Worm (Caenorhabditis elegans): ENCODE results near the gene srh-31.

Gene srh-31

ce11 chrV:17699659-17700058 lies 7.5 kb upstream of the srh-31 start, which contains the start of gene Y26G10.6:
Y26G10.6 (plus strand) TSS chrV:17699959.
- TF ChIP-seq cog-1 (tag; optimal IDR thresholded peaks at IDR 0.05): no peak
- TF ChIP-seq ztf-23 (GFP tag; IDR thresholded peaks at IDR 0.05): no peak
- no peak for TF ChIP-seq flt-1 (GFP tag; IDR thresholded peaks at IDR 0.05)
- no peak for TF ChIP-seq T22C8.4 (GFP tag; IDR thresholded peaks at IDR 0.05)
- TF ChIP-seq ref-1 (GFP tag; conservative IDR thresholded peaks at IDR 0.05): no peak
- no peak for TF ChIP-seq klf-2 (GFP tag; conservative IDR thresholded peaks at IDR 0.05)
- TF ChIP-seq ztf-29 (GFP tag; IDR thresholded peaks at IDR 0.05): no peak

ce11 chrV:17700728-17701262 lies 6.3 kb upstream of the srh-31 start, which contains the start of the genes Y26G10.5 and srh-32:
Y26G10.5 (minus strand) TSS chrV:17700828.
srh-32 (plus strand) TSS chrV:17701212.
- no peak for TF ChIP-seq ztf-29 (GFP tag; IDR thresholded peaks at IDR 0.05)
- no peak for TF ChIP-seq T22C8.4 (GFP tag; IDR thresholded peaks at IDR 0.05)
- no peak for TF ChIP-seq cog-1 (tag; optimal IDR thresholded peaks at IDR 0.05)

ce11 chrV:17705814-17706213 lies 1.3 kb upstream of the srh-31 start, which contains the start of gene W06D12.6:
W06D12.6 (plus strand) TSS chrV:17706114.
- no peak for TF ChIP-seq tab-1 (GFP tag; IDR thresholded peaks at IDR 0.05)
- no peak for TF ChIP-seq klf-2 (GFP tag; conservative IDR thresholded peaks at IDR 0.05)
- TF ChIP-seq med-1 (GFP tag; optimal IDR thresholded peaks at IDR 0.05; ENCODE audit: insufficient read depth): no peak
- no peak for TF ChIP-seq ref-1 (GFP tag; conservative IDR thresholded peaks at IDR 0.05)
- no peak for TF ChIP-seq T22C8.4 (GFP tag; IDR thresholded peaks at IDR 0.05)
- no peak for TF ChIP-seq flt-1 (GFP tag; IDR thresholded peaks at IDR 0.05)
- no peak for TF ChIP-seq cog-1 (tag; optimal IDR thresholded peaks at IDR 0.05)
- no peak for TF ChIP-seq ztf-23 (GFP tag; IDR thresholded peaks at IDR 0.05)
- no peak for TF ChIP-seq ztf-29 (GFP tag; IDR thresholded peaks at IDR 0.05)

ce11 chrV:17706217-17706806 lies 810 bp upstream of the srh-31 start:
- TF ChIP-seq med-1 (GFP tag; optimal IDR thresholded peaks at IDR 0.05; ENCODE audit: insufficient read depth): no peak
- no peak for TF ChIP-seq ztf-29 (GFP tag; IDR thresholded peaks at IDR 0.05)
- TF ChIP-seq ztf-23 (GFP tag; IDR thresholded peaks at IDR 0.05): no peak
- TF ChIP-seq cog-1 (tag; optimal IDR thresholded peaks at IDR 0.05): no peak

- TF ChIP-seq ztf-23 (GFP tag; IDR thresholded peaks at IDR 0.05) (no peak), cog-1 (tag; optimal IDR thresholded peaks at IDR 0.05) (no peak), ref-1 (GFP tag; conservative IDR thresholded peaks at IDR 0.05) (no peak), flt-1 (GFP tag; IDR thresholded peaks at IDR 0.05) (no peak), med-1 (GFP tag; optimal IDR thresholded peaks at IDR 0.05; ENCODE audit: insufficient read depth) (no peak), ztf-29 (GFP tag; IDR thresholded peaks at IDR 0.05) (no peak), klf-2 (GFP tag; conservative IDR thresholded peaks at IDR 0.05) (no peak), T22C8.4 (GFP tag; IDR thresholded peaks at IDR 0.05) (no peak), tab-1 (GFP tag; IDR thresholded peaks at IDR 0.05) (no peak)
These were observed 5.2 kb downstream of the srh-31 start for ce11 chrV:17712349-17712748.

- TF ChIP-seq tab-1 (GFP tag; IDR thresholded peaks at IDR 0.05) (no peak), ref-1 (GFP tag; conservative IDR thresholded peaks at IDR 0.05) (no peak), flt-1 (GFP tag; IDR thresholded peaks at IDR 0.05) (no peak), cog-1 (tag; optimal IDR thresholded peaks at IDR 0.05) (no peak), T22C8.4 (GFP tag; IDR thresholded peaks at IDR 0.05) (no peak), klf-2 (GFP tag; conservative IDR thresholded peaks at IDR 0.05) (no peak), ztf-23 (GFP tag; IDR thresholded peaks at IDR 0.05) (no peak)
These were observed 7.2 kb downstream of the srh-31 start, which contains the start of gene twk-33 for ce11 chrV:17714330-17714729. twk-33 (minus strand) TSS chrV:17714377.

ce11 chrV:17718647-17719046 lies 11.5 kb downstream of the srh-31 start, which contains the start of gene str-77:
str-77 (plus strand) TSS chrV:17718947.
- no peak for TF ChIP-seq med-1 (GFP tag; optimal IDR thresholded peaks at IDR 0.05; ENCODE audit: insufficient read depth)
- no peak for TF ChIP-seq ztf-29 (GFP tag; IDR thresholded peaks at IDR 0.05)
- TF ChIP-seq tab-1 (GFP tag; IDR thresholded peaks at IDR 0.05): no peak
- TF ChIP-seq flt-1 (GFP tag; IDR thresholded peaks at IDR 0.05): no peak
- no peak for TF ChIP-seq klf-2 (GFP tag; conservative IDR thresholded peaks at IDR 0.05)
- TF ChIP-seq ztf-23 (GFP tag; IDR thresholded peaks at IDR 0.05): no peak
- no peak for TF ChIP-seq T22C8.4 (GFP tag; IDR thresholded peaks at IDR 0.05)
- no peak for TF ChIP-seq cog-1 (tag; optimal IDR thresholded peaks at IDR 0.05)
- TF ChIP-seq ref-1 (GFP tag; conservative IDR thresholded peaks at IDR 0.05): no peak

ce11 chrV:17721709-17722108 lies 14.6 kb downstream of the srh-31 start:
- TF ChIP-seq med-1 (GFP tag; optimal IDR thresholded peaks at IDR 0.05; ENCODE audit: insufficient read depth): no peak
- no peak for TF ChIP-seq ztf-23 (GFP tag; IDR thresholded peaks at IDR 0.05)
- TF ChIP-seq T22C8.4 (GFP tag; IDR thresholded peaks at IDR 0.05): no peak
- TF ChIP-seq cog-1 (tag; optimal IDR thresholded peaks at IDR 0.05): no peak
- TF ChIP-seq ztf-29 (GFP tag; IDR thresholded peaks at IDR 0.05): no peak
- TF ChIP-seq tab-1 (GFP tag; IDR thresholded peaks at IDR 0.05): no peak
- no peak for TF ChIP-seq klf-2 (GFP tag; conservative IDR thresholded peaks at IDR 0.05)
- no peak for TF ChIP-seq flt-1 (GFP tag; IDR thresholded peaks at IDR 0.05)
- no peak for TF ChIP-seq ref-1 (GFP tag; conservative IDR thresholded peaks at IDR 0.05)

- TF ChIP-seq flt-1 (GFP tag; IDR thresholded peaks at IDR 0.05) (no peak), cog-1 (tag; optimal IDR thresholded peaks at IDR 0.05) (no peak), med-1 (GFP tag; optimal IDR thresholded peaks at IDR 0.05; ENCODE audit: insufficient read depth) (no peak), ref-1 (GFP tag; conservative IDR thresholded peaks at IDR 0.05) (no peak), T22C8.4 (GFP tag; IDR thresholded peaks at IDR 0.05) (no peak), ztf-23 (GFP tag; IDR thresholded peaks at IDR 0.05) (no peak), ztf-29 (GFP tag; IDR thresholded peaks at IDR 0.05) (no peak), klf-2 (GFP tag; conservative IDR thresholded peaks at IDR 0.05) (no peak), tab-1 (GFP tag; IDR thresholded peaks at IDR 0.05) (no peak)
These were observed 15.4 kb downstream of the srh-31 start for ce11 chrV:17722553-17722952.

Measured in whole organism, midembryonic.